Fruit fly (Drosophila melanogaster): ENCODE measurements around the gene CG15743.

Gene CG15743

DNA sequence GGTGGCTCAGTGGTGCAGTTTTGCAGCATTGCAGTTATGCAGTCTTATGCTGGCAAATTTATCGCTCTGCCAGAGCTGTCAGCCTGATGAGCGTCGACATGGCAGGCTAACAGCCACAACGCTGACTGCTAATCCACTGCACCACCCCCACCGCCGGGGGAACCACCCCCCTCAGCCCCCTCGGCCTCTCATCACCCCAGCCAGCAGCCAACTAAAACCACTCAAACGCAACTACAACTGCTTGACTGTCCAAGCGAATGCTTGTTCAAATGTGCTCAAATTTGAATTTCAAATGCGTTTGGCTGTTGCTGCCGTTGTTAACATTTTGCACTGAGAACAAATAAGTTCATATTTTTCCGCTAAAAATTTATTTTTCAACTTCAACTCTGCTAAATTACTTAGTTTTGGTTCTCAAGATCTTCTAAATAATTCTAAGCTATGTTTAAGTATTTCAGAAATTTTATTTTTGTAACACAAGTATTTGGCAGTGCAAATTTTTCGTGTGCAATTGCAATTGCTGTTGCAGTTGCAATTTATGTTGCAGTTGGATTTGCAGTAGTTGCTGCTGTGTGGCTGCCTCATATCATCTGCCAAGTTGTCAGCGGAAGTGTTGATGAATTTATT, 47.1 kb upstream of the CG15743 start (continued):
- peak; percentile 80 for TF ChIP-seq CG11294 (GFP tag; IDR thresholded peaks at IDR 0.05)
- TF ChIP-seq CG10669 (GFP tag; optimal IDR thresholded peaks at IDR 0.05), result peak; percentile 27
- TF ChIP-seq Hr39 (GFP tag; optimal IDR thresholded peaks at IDR 0.05), result peak; percentile 63
- peak in 1 of 2 experiments; percentile 36 for TF ChIP-seq salr (GFP tag; optimal IDR thresholded peaks at IDR 0.05)
- peak; percentile 50 for TF ChIP-seq CG31627 (GFP tag; optimal IDR thresholded peaks at IDR 0.05)
- peak; percentile 55 for TF ChIP-seq dac (GFP tag; optimal IDR thresholded peaks at IDR 0.05)
- TF ChIP-seq vri (GFP tag; optimal IDR thresholded peaks at IDR 0.05), result no peak
- TF ChIP-seq svp (GFP tag), result no peak
- peak; percentile 64 for TF ChIP-seq CG4318 (GFP tag; optimal IDR thresholded peaks at IDR 0.05)
- TF ChIP-seq Sox102F (GFP tag; optimal IDR thresholded peaks at IDR 0.05), result peak; percentile 43
- TF ChIP-seq Hr38 (GFP tag; optimal IDR thresholded peaks at IDR 0.05), result no peak
- TF ChIP-seq Ets96B (tag; optimal IDR thresholded peaks at IDR 0.05), result peak; percentile 34
- TF ChIP-seq CG3919 (GFP tag; optimal IDR thresholded peaks at IDR 0.05), result peak; percentile 57
- peak; percentile 2 for TF ChIP-seq spab (GFP tag; optimal IDR thresholded peaks at IDR 0.05)
- peak; percentile 55 for TF ChIP-seq acj6 (GFP tag; optimal IDR thresholded peaks at IDR 0.05)
- TF ChIP-seq net (GFP tag; optimal IDR thresholded peaks at IDR 0.05), result peak; percentile 64
- peak; percentile 50 for TF ChIP-seq Eip75B (GFP tag; optimal IDR thresholded peaks at IDR 0.05)
- peak; percentile 67 for TF ChIP-seq achi (GFP tag; optimal IDR thresholded peaks at IDR 0.05)
- TF ChIP-seq CG9139 (GFP tag; optimal IDR thresholded peaks at IDR 0.05), result no peak
- peak; percentile 40 for TF ChIP-seq CG34406 (GFP tag; optimal IDR thresholded peaks at IDR 0.05)
- TF ChIP-seq Smox (GFP tag; optimal IDR thresholded peaks at IDR 0.05), result peak; percentile 45
- TF ChIP-seq Sox15 (GFP tag; optimal IDR thresholded peaks at IDR 0.05), result no peak
- no peak for TF ChIP-seq CG8632 (GFP tag; optimal IDR thresholded peaks at IDR 0.05)

DNA sequence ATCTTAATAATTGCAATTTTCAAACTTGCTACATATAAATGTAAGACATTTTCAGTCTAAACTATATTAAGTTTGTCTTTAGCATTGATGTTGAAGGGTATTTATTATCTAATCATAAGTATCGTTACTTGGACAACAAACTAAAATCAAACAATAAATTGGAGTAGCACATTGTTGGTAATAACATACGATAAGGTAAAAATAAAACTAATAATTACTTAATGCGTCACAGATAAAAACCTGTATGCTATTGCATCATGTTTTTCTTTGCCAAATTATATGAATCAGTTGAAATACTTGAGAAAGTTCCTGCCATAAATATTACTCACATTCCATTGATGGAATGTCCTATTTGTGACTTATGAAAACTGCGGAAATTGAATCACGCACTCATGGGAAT, 44.7 kb upstream of the CG15743 start:
- TF ChIP-seq Eip75B (GFP tag; optimal IDR thresholded peaks at IDR 0.05), result no peak
- TF ChIP-seq salr (GFP tag; optimal IDR thresholded peaks at IDR 0.05), result peak in 1 of 2 experiments; percentile 13
- TF ChIP-seq Ets96B (tag; optimal IDR thresholded peaks at IDR 0.05), result no peak
- no peak for TF ChIP-seq dsx (GFP tag; optimal IDR thresholded peaks at IDR 0.05; ENCODE audit: poor library complexity, severe bottlenecking)
- TF ChIP-seq Eip78C (GFP tag), result peak; percentile 56
- no peak for TF ChIP-seq CG6163 (GFP tag; IDR thresholded peaks at IDR 0.05)
- peak; percentile 4 for TF ChIP-seq esn (GFP tag; optimal IDR thresholded peaks at IDR 0.05)
- no peak for TF ChIP-seq lz (GFP tag; optimal IDR thresholded peaks at IDR 0.05)
- TF ChIP-seq Hr38 (GFP tag; optimal IDR thresholded peaks at IDR 0.05), result no peak
- no peak for TF ChIP-seq pdm3 (GFP tag; optimal IDR thresholded peaks at IDR 0.05)

DNA sequence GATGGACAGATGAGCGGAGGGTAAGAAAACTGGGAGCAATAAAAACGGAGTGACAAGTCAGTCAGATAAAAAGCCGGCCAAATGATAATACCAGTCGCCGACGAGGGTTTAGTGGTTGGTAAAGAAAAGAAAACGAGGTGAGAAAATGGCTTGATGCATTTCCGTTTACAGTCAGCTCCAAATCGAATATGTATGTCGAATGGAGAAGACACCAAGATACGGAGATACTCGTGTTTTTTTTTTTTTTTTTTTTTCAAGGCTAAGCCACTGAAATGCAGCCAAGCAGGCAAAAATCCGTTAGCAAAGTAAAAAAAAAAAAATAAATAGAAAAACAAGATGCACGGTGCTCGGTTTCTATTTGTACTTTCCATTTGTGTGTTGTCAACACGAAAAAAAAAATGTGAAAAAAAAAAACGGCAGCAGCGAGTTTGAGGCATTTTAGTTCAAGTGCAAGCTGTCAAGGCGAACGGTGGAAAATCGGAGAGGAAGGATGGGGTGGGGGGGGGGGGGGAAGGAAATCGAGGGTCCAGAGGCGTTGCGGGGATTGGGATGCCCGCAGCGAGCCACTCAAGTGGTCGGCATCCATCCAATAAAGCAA, 41.7 kb upstream of the CG15743 start:
- peak; percentile 63 for TF ChIP-seq Eip78C (GFP tag)
- TF ChIP-seq achi (GFP tag; optimal IDR thresholded peaks at IDR 0.05), result no peak
- TF ChIP-seq topi (GFP tag; optimal IDR thresholded peaks at IDR 0.05), result no peak
- no peak for TF ChIP-seq spab (GFP tag; optimal IDR thresholded peaks at IDR 0.05)
- TF ChIP-seq CG11294 (GFP tag; IDR thresholded peaks at IDR 0.05), result no peak
- TF ChIP-seq Eip93F (GFP tag; optimal IDR thresholded peaks at IDR 0.05), result no peak
- no peak for TF ChIP-seq dac (GFP tag; optimal IDR thresholded peaks at IDR 0.05)
- TF ChIP-seq CG34406 (GFP tag; optimal IDR thresholded peaks at IDR 0.05), result no peak
- no peak for TF ChIP-seq CG7368 (GFP tag; optimal IDR thresholded peaks at IDR 0.05)
- no peak for TF ChIP-seq Blimp-1 (GFP tag; optimal IDR thresholded peaks at IDR 0.05)
- no peak for TF ChIP-seq Eip75B (GFP tag; optimal IDR thresholded peaks at IDR 0.05)
- no peak for TF ChIP-seq Gug (GFP tag; IDR thresholded peaks at IDR 0.05)
- no peak for TF ChIP-seq Met (GFP tag; optimal IDR thresholded peaks at IDR 0.05)
- no peak for TF ChIP-seq CG16779 (tag; optimal IDR thresholded peaks at IDR 0.05)
- peak; percentile 28 for TF ChIP-seq fkh (GFP tag; optimal IDR thresholded peaks at IDR 0.05)
- TF ChIP-seq CG3032 (tag; optimal IDR thresholded peaks at IDR 0.05), result no peak
- peak; percentile 10 for TF ChIP-seq CG6276 (GFP tag; optimal IDR thresholded peaks at IDR 0.05)
- no peak for TF ChIP-seq Sox14 (GFP tag; optimal IDR thresholded peaks at IDR 0.05)
- no peak for TF ChIP-seq Sox15 (GFP tag; optimal IDR thresholded peaks at IDR 0.05)
- TF ChIP-seq fd59A (GFP tag; optimal IDR thresholded peaks at IDR 0.05), result no peak
- TF ChIP-seq Lpt (GFP tag; optimal IDR thresholded peaks at IDR 0.05), result no peak
- 0 out of 3 replicates have a peak, but pooled peaks have one; percentile 12 for TF ChIP-seq CG6163 (GFP tag; IDR thresholded peaks at IDR 0.05)
- no peak for TF ChIP-seq Ets96B (tag; optimal IDR thresholded peaks at IDR 0.05)
- TF ChIP-seq CG32006 (GFP tag; optimal IDR thresholded peaks at IDR 0.05), result peak; percentile 6
- no peak for TF ChIP-seq CG8632 (GFP tag; optimal IDR thresholded peaks at IDR 0.05)
- TF ChIP-seq CG9139 (GFP tag; optimal IDR thresholded peaks at IDR 0.05), result no peak
- no peak for TF ChIP-seq CG8319 (GFP tag; optimal IDR thresholded peaks at IDR 0.05)
- TF ChIP-seq OdsH (GFP tag; optimal IDR thresholded peaks at IDR 0.05), result no peak
- TF ChIP-seq Sox102F (GFP tag; optimal IDR thresholded peaks at IDR 0.05), result no peak
- TF ChIP-seq salr (GFP tag; optimal IDR thresholded peaks at IDR 0.05), result no peak

Measured in whole organism, prepupa.